Fruit fly (Drosophila melanogaster): ENCODE data around the gene CG12219.

DNA sequence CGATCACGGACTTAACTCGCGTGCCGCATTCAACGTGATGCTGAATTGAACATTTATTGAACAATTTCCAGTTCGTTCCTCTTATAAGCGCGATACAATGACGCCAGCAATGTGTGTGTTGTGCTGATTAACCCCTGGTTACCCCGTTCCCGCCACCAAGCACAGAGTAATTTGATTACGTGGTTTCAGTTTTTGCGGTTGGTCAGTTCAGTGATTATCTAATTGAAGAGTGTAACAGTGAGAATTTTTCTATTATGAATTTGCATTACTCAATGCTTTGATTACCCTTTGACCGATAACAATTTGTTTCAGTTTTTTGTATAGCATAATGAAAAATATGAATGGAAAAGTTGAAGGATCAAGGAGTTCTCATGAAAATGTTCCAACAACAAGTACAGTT lies 36.6 kb upstream of the CG12219 start, which contains the start of gene CG3842:
- TF ChIP-seq ttk (optimal IDR thresholded peaks at IDR 0.05) (no peak), h (optimal IDR thresholded peaks at IDR 0.05) (no peak), psq (optimal IDR thresholded peaks at IDR 0.05) (no peak), Sin3A (optimal IDR thresholded peaks at IDR 0.05) (no peak), Myc (optimal IDR thresholded peaks at IDR 0.05) (no peak), insv (optimal IDR thresholded peaks at IDR 0.05) (no peak)

Data from Kc167 (cell line).